In genomic region chr3L:11120419-11120958, dm6 we compare ENCODE assay signal across 2 fruit fly cellular contexts.
TF ChIP-seq lines count a peak whose summit lies in the region.

TSS of gene FoxK (minus strand) at chr3L:11120783.
TSS of gene mRpL2 (plus strand) at chr3L:11120847.

TF ChIP-seq in whole organism, embryonic, 481 proteins besides CTCF, POLR2A, EP300 and RAD21 (continued from another document and continues in another):
- peak; percentile 35; the same call in 1 of the 2 replicates for TF ChIP-seq Scr (GFP tag; IDR thresholded peaks at IDR 0.05; lab: Robert Waterston, UW; ENCODE audit: partially characterized antibody)
- TF ChIP-seq CG11504 (tag; optimal IDR thresholded peaks at IDR 0.05; lab: Kevin White, UChicago): peak; percentile 2
- TF ChIP-seq gcm2 (GFP tag; optimal IDR thresholded peaks at IDR 0.05; lab: Kevin White, UChicago): peak; percentile 2
- peak; percentile 80 for TF ChIP-seq CG8359 (GFP tag; optimal IDR thresholded peaks at IDR 0.05; lab: Kevin White, UChicago; ENCODE audit: borderline replicate concordance)
- peak; percentile 11 for TF ChIP-seq CG13624 (GFP tag; optimal IDR thresholded peaks at IDR 0.05; lab: Kevin White, UChicago)
- TF ChIP-seq sens (GFP tag; lab: Kevin White, UChicago): peak; percentile 78
- TF ChIP-seq pzg (GFP tag; optimal IDR thresholded peaks at IDR 0.05; lab: Kevin White, UChicago): peak; percentile 82
- TF ChIP-seq Gsc (GFP tag; IDR thresholded peaks at IDR 0.05; lab: Robert Waterston, UW): no peak
- peak in 1 of 2 experiments; percentile 72 for TF ChIP-seq Pdp1 (GFP tag; optimal IDR thresholded peaks at IDR 0.05; lab: Kevin White, UChicago)
- TF ChIP-seq MTF-1 (GFP tag; optimal IDR thresholded peaks at IDR 0.05; lab: Kevin White, UChicago; ENCODE audit: borderline replicate concordance): peak; percentile 55
- 0 out of 2 replicates have a peak, but pooled peaks have one; percentile 10 for TF ChIP-seq rib (GFP tag; IDR thresholded peaks at IDR 0.05; lab: Robert Waterston, UW)
- TF ChIP-seq CG7987 (GFP tag; optimal IDR thresholded peaks at IDR 0.05; lab: Kevin White, UChicago): peak; percentile 28
- TF ChIP-seq CG34224 (GFP tag; IDR thresholded peaks at IDR 0.05; lab: Robert Waterston, UW; ENCODE audit: partially characterized antibody): peak; percentile 51; the same call in 1 of the 3 replicates
- no peak for TF ChIP-seq CG14965 (GFP tag; optimal IDR thresholded peaks at IDR 0.05; lab: Kevin White, UChicago; ENCODE audit: borderline replicate concordance)
- TF ChIP-seq Dp (GFP tag; optimal IDR thresholded peaks at IDR 0.05; lab: Kevin White, UChicago): peak; percentile 51
- 0 out of 3 replicates have a peak, but pooled peaks have one; percentile 27 for TF ChIP-seq knrl (GFP tag; IDR thresholded peaks at IDR 0.05; lab: Robert Waterston, UW; ENCODE audit: partially characterized antibody)
- TF ChIP-seq sug (tag; optimal IDR thresholded peaks at IDR 0.05; lab: Kevin White, UChicago): peak; percentile 0
- no peak for TF ChIP-seq yki (optimal IDR thresholded peaks at IDR 0.05; lab: Kevin White, UChicago)
- peak; percentile 58 for TF ChIP-seq E2f2 (GFP tag; IDR thresholded peaks at IDR 0.05; lab: Robert Waterston, UW)
- peak; percentile 55 for TF ChIP-seq Ets97D (GFP tag; optimal IDR thresholded peaks at IDR 0.05; lab: Kevin White, UChicago)
- TF ChIP-seq CG6791 (GFP tag; IDR thresholded peaks at IDR 0.05; lab: Robert Waterston, UW; ENCODE audit: partially characterized antibody): peak; percentile 54; the same call in 2 of the 3 replicates
- peak; percentile 79 for TF ChIP-seq CG3065 (GFP tag; optimal IDR thresholded peaks at IDR 0.05; lab: Kevin White, UChicago)
- TF ChIP-seq phol (tag; optimal IDR thresholded peaks at IDR 0.05; lab: Kevin White, UChicago): peak; percentile 45
- TF ChIP-seq inv (GFP tag; IDR thresholded peaks at IDR 0.05; lab: Robert Waterston, UW; ENCODE audit: partially characterized antibody): peak; percentile 34; the same call in 1 of the 2 replicates
- no peak for TF ChIP-seq lilli (GFP tag; optimal IDR thresholded peaks at IDR 0.05; lab: Kevin White, UChicago)
- TF ChIP-seq CG8924 (tag; optimal IDR thresholded peaks at IDR 0.05; lab: Kevin White, UChicago): peak; percentile 21
- TF ChIP-seq Sry-δ (GFP tag; optimal IDR thresholded peaks at IDR 0.05; lab: Kevin White, UChicago): peak; percentile 53
- TF ChIP-seq grn (GFP tag; optimal IDR thresholded peaks at IDR 0.05; lab: Kevin White, UChicago): no peak
- TF ChIP-seq CG14014 (GFP tag; IDR thresholded peaks at IDR 0.05; lab: Robert Waterston, UW): 0 out of 2 replicates have a peak, but pooled peaks have one; percentile 6
- TF ChIP-seq dm (GFP tag; optimal IDR thresholded peaks at IDR 0.05; lab: Kevin White, UChicago): peak; percentile 90
- TF ChIP-seq CG4282 (GFP tag; optimal IDR thresholded peaks at IDR 0.05; lab: Kevin White, UChicago): peak; percentile 39
- TF ChIP-seq stwl (tag; optimal IDR thresholded peaks at IDR 0.05; lab: Kevin White, UChicago): peak; percentile 83
- 0 out of 2 replicates have a peak, but pooled peaks have one; percentile 38 for TF ChIP-seq unc-4 (GFP tag; IDR thresholded peaks at IDR 0.05; lab: Robert Waterston, UW; ENCODE audit: partially characterized antibody)
- TF ChIP-seq CG13287 (GFP tag; IDR thresholded peaks at IDR 0.05; lab: Robert Waterston, UW; ENCODE audit: partially characterized antibody): peak; percentile 57; the same call in 1 of the 2 replicates
- TF ChIP-seq Opbp (GFP tag; IDR thresholded peaks at IDR 0.05; lab: Robert Waterston, UW; ENCODE audit: partially characterized antibody): peak; percentile 55; the same call in 2 of the 3 replicates
- peak; percentile 39 for TF ChIP-seq CG14710 (tag; optimal IDR thresholded peaks at IDR 0.05; lab: Kevin White, UChicago)
- TF ChIP-seq HmgZ (tag; optimal IDR thresholded peaks at IDR 0.05; lab: Kevin White, UChicago): peak; percentile 54
- TF ChIP-seq Elba2 (GFP tag; optimal IDR thresholded peaks at IDR 0.05; lab: Kevin White, UChicago): peak; percentile 99
- peak; percentile 81 for TF ChIP-seq CG4617 (GFP tag; optimal IDR thresholded peaks at IDR 0.05; lab: Kevin White, UChicago; ENCODE audit: borderline replicate concordance)
- peak; percentile 43 for TF ChIP-seq CG12659 (GFP tag; optimal IDR thresholded peaks at IDR 0.05; lab: Kevin White, UChicago)
- TF ChIP-seq ERR (GFP tag; optimal IDR thresholded peaks at IDR 0.05; lab: Kevin White, UChicago): peak; percentile 4
- peak; percentile 40 for TF ChIP-seq CHES-1-like (GFP tag; optimal IDR thresholded peaks at IDR 0.05; lab: Kevin White, UChicago)
- TF ChIP-seq trem (tag; optimal IDR thresholded peaks at IDR 0.05; lab: Kevin White, UChicago): peak; percentile 63
- peak; percentile 10 for TF ChIP-seq CG12769 (tag; optimal IDR thresholded peaks at IDR 0.05; lab: Kevin White, UChicago)
- TF ChIP-seq vvl (GFP tag; IDR thresholded peaks at IDR 0.05; lab: Robert Waterston, UW): peak; percentile 56; the same call in 1 of the 2 replicates
- TF ChIP-seq CG17186 (GFP tag; optimal IDR thresholded peaks at IDR 0.05; lab: Kevin White, UChicago): peak; percentile 53
- TF ChIP-seq MBD-R2 (GFP tag; IDR thresholded peaks at IDR 0.05; lab: Robert Waterston, UW): peak; percentile 89
- TF ChIP-seq CG4854 (GFP tag; optimal IDR thresholded peaks at IDR 0.05; lab: Kevin White, UChicago): no peak
- no peak for TF ChIP-seq CG12219 (GFP tag; optimal IDR thresholded peaks at IDR 0.05; lab: Kevin White, UChicago)
- peak; percentile 70 to 97 for TF ChIP-seq crp (GFP tag; optimal IDR thresholded peaks at IDR 0.05; lab: Kevin White, UChicago)
- TF ChIP-seq CoRest (tag; optimal IDR thresholded peaks at IDR 0.05; lab: Kevin White, UChicago): no peak
- no peak for TF ChIP-seq zen (tag; optimal IDR thresholded peaks at IDR 0.05; lab: Kevin White, UChicago)
- TF ChIP-seq zf30C (GFP tag; optimal IDR thresholded peaks at IDR 0.05; lab: Kevin White, UChicago): peak; percentile 30
- TF ChIP-seq Hmr (GFP tag; optimal IDR thresholded peaks at IDR 0.05; lab: Kevin White, UChicago): peak; percentile 4
- TF ChIP-seq amos (GFP tag; IDR thresholded peaks at IDR 0.05; lab: Robert Waterston, UW; ENCODE audit: partially characterized antibody): peak; percentile 49; the same call in 1 of the 2 replicates
- no peak for TF ChIP-seq Dip2 (GFP tag; IDR thresholded peaks at IDR 0.05; lab: Robert Waterston, UW)
- TF ChIP-seq CG17802 (tag; optimal IDR thresholded peaks at IDR 0.05; lab: Kevin White, UChicago): no peak
- TF ChIP-seq Dref (GFP tag; IDR thresholded peaks at IDR 0.05; lab: Robert Waterston, UW): peak; percentile 44
- TF ChIP-seq CG11695 (GFP tag; IDR thresholded peaks at IDR 0.05; lab: Robert Waterston, UW): 0 out of 3 replicates have a peak, but pooled peaks have one; percentile 21

TF ChIP-seq in whole organism, prepupa, 60 proteins besides CTCF, POLR2A, EP300 and RAD21 (continued from another document):
- TF ChIP-seq spab (GFP tag; optimal IDR thresholded peaks at IDR 0.05; lab: Kevin White, UChicago) (peak; percentile 86), cyc (GFP tag; optimal IDR thresholded peaks at IDR 0.05; lab: Kevin White, UChicago) (no peak), topi (GFP tag; optimal IDR thresholded peaks at IDR 0.05; lab: Kevin White, UChicago) (peak; percentile 42), CG8319 (GFP tag; optimal IDR thresholded peaks at IDR 0.05; lab: Kevin White, UChicago) (peak; percentile 26), achi (GFP tag; optimal IDR thresholded peaks at IDR 0.05; lab: Kevin White, UChicago) (peak; percentile 66), CG10669 (GFP tag; optimal IDR thresholded peaks at IDR 0.05; lab: Kevin White, UChicago) (peak; percentile 84), CG34406 (GFP tag; optimal IDR thresholded peaks at IDR 0.05; lab: Kevin White, UChicago) (peak; percentile 51), Met (GFP tag; optimal IDR thresholded peaks at IDR 0.05; lab: Kevin White, UChicago) (peak; percentile 62)
